Worm (Caenorhabditis elegans) whole organism, L1 larva: Measurements from ENCODE around the gene nspd-7.

Source experiments
- elt-3 ChIP-seq, 6 experiments: fragments of 150-350 bp in 1 of 6; sonication (generic microtip); optimal IDR thresholded peaks; 2 replicates each; lab custom pipeline; 2017 to 2018; ENCODE audit warnings: missing biosample characterization in 6 of 6, missing genetic modification characterization in 6 of 6, inconsistent platforms in 1 of 6
- mdl-1 ChIP-seq, 2 experiments: fragments of 150-350 bp; optimal IDR thresholded peaks; 2 replicates each; lab custom pipeline; 2014 to 2017; ENCODE audit warnings: missing biosample characterization in 2 of 2, missing genetic modification characterization in 2 of 2, inconsistent platforms in 1 of 2
- nhr-11 ChIP-seq: fragments of 150-350 bp; optimal IDR thresholded peaks from 2 replicates; lab custom pipeline; 2014; ENCODE audit warnings: missing biosample characterization, missing genetic modification characterization
- nhr-28 ChIP-seq: fragments of 150-350 bp; optimal IDR thresholded peaks from 2 replicates; lab custom pipeline; 2014; ENCODE audit warnings: missing biosample characterization, missing genetic modification characterization
- nhr-77 ChIP-seq: fragments of 150-350 bp; optimal IDR thresholded peaks from 2 replicates; lab custom pipeline; 2014; ENCODE audit warnings: missing biosample characterization, missing genetic modification characterization
- unc-62 ChIP-seq: fragments of 150-350 bp; optimal IDR thresholded peaks from 2 replicates; lab custom pipeline; 2014; ENCODE audit warnings: missing biosample characterization, missing genetic modification reagents, missing genetic modification characterization

ce11 chrIV:10251261-10251660 lies 17.7 kb downstream of the nspd-7 start:
- TF ChIP-seq elt-3 (tag; optimal IDR thresholded peaks at IDR 0.05; lab: Kevin White, UChicago) (peak in 2 of 6 experiments; percentile 76 to 78), nhr-11 (tag; lab: Kevin White, UChicago) (no peak), nhr-28 (tag; lab: Kevin White, UChicago) (no peak), unc-62 (GFP tag; lab: Kevin White, UChicago) (no peak), nhr-77 (no peak), mdl-1 (tag; optimal IDR thresholded peaks at IDR 0.05; lab: Kevin White, UChicago) (no peak)
